Worm (Caenorhabditis elegans) whole organism, L2 larva: ENCODE measurements around the gene clec-161.

ENCODE experiments used
- C34F6.9 ChIP-seq: fragments of 150-350 bp; optimal IDR thresholded peaks from 2 replicates; lab custom pipeline; 2014; ENCODE audit warnings: missing biosample characterization, missing genetic modification characterization
- ama-1 ChIP-seq: fragments of 150-350 bp; optimal IDR thresholded peaks from 2 replicates; lab custom pipeline; 2018; ENCODE audit warnings: inconsistent platforms
- fos-1 ChIP-seq: fragments of 150-350 bp; optimal IDR thresholded peaks from 2 replicates; lab custom pipeline; 2014; ENCODE audit warnings: missing biosample characterization, missing genetic modification characterization
- lsy-2 ChIP-seq, 2 experiments: fragments of 150-350 bp in 1 of 2; sonication (generic microtip) in 1 of 2; optimal IDR thresholded peaks; 2 replicates each; lab custom pipeline; 2014 to 2017; ENCODE audit warnings: missing biosample characterization in 2 of 2, missing genetic modification characterization in 2 of 2
- mdl-1 ChIP-seq, 2 experiments: fragments of 150-350 bp in 1 of 2; sonication (generic microtip) in 1 of 2; optimal IDR thresholded peaks; 2 replicates each; lab custom pipeline; 2017; ENCODE audit warnings: missing biosample characterization in 2 of 2, missing genetic modification characterization in 2 of 2
- nhr-11 ChIP-seq: fragments of 150-350 bp; optimal IDR thresholded peaks from 2 replicates; lab custom pipeline; 2014; ENCODE audit warnings: missing biosample characterization, missing genetic modification characterization
- nhr-129 ChIP-seq: fragments of 150-350 bp; optimal IDR thresholded peaks from 2 replicates; lab custom pipeline; 2014; ENCODE audit warnings: missing biosample characterization, missing genetic modification characterization
- nhr-77 ChIP-seq: fragments of 150-350 bp; optimal IDR thresholded peaks from 2 replicates; lab custom pipeline; 2014; ENCODE audit warnings: missing biosample characterization, missing genetic modification characterization
- skn-1 ChIP-seq: sonication (generic microtip); optimal IDR thresholded peaks from 2 replicates; lab custom pipeline; 2017; ENCODE audit warnings: missing biosample characterization, missing genetic modification characterization
- ztf-11 ChIP-seq: sonication (generic microtip); optimal IDR thresholded peaks from 2 replicates; lab custom pipeline; 2017; ENCODE audit warnings: missing biosample characterization, missing genetic modification characterization

DNA sequence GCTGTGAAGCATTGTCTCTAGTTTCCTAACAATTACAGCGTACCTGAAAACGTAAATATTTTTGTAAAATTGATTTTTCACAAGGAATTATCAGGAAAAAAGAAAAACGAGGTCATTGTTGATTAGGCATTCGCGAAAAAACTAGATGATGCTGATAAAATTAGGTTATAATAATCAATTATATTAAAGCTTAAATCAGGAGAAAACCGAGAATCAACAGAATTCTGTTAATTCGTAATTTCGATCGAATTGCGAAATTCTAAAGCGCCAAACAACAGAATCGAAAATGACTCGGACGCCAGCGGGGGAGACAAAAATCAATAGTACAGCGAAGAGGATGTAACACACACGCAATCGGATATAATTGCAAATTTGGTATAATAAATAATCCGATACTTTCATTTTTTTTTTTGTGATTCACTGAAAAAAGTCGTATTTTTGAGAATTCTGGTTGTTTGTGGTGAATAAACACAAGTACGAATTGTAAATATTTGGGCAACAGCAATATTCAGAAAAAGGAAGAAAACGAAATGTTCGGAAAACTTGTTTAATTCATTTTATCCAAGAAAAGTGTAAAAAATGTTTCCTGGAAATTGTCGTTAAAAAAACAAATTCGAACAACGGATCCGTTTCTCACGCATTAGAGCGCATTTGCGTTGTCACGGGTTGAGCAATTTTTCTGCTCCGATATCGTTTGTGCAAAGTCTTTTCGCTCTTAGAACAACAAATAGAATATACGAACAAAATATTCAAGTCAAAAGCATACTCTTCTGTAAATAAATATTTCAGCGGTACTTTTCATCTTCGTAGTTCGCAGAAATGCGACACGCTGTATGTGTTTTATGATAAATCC lies 28.3 kb downstream of the clec-161 start, which contains the start of gene ced-7:
- no peak for TF ChIP-seq ama-1 (lab: Kevin White, UChicago)
- no peak for TF ChIP-seq mdl-1 (tag; optimal IDR thresholded peaks at IDR 0.05; lab: Kevin White, UChicago)
- TF ChIP-seq C34F6.9 (tag; lab: Kevin White, UChicago): peak; percentile 75
- TF ChIP-seq skn-1 (tag; lab: Kevin White, UChicago): no peak
- no peak for TF ChIP-seq nhr-11 (tag; lab: Kevin White, UChicago)
- peak in 1 of 2 experiments; percentile 54 for TF ChIP-seq lsy-2 (tag; optimal IDR thresholded peaks at IDR 0.05; lab: Kevin White, UChicago)
- no peak for TF ChIP-seq fos-1 (tag; lab: Kevin White, UChicago)
- TF ChIP-seq nhr-129 (tag; lab: Kevin White, UChicago): peak; percentile 60
- no peak for TF ChIP-seq ztf-11
- no peak for TF ChIP-seq nhr-77 (tag; lab: Kevin White, UChicago)
